Worm (Caenorhabditis elegans): Measurements from ENCODE around the gene pitr-4.

DNA sequence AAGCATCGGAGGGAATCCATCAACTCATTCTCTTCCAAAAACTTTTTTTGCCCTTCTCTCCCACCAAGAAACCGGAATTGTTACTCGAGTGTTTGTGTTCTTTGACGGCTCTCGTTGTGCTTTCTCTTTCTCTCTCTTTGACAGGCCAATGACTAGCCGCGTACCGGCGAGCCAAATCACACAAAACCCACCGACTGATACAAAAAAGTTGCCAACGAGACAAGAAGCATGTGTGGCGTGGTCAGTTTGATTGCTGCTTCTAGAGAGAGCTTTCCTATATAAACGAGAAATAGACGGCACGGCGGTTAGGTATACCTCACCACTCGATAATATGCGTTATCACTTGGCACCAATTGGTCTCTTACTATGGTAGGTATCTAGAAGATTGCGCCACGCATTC, 45.7 kb downstream of the pitr-4 start, which contains the start of gene pqn-63:
- TF ChIP-seq lin-13 (tag; optimal IDR thresholded peaks at IDR 0.05) = no peak
- TF ChIP-seq nhr-76 (tag; optimal IDR thresholded peaks at IDR 0.05) = no peak
